Fruit fly (Drosophila melanogaster) whole organism, embryonic: ENCODE results near the gene Rpn1.

Source experiments
- Atf3 ChIP-seq: fragments of 200-800 bp; sonication (Bioruptor generic); optimal IDR thresholded peaks from 3 replicates; lab custom pipeline; 2016; ENCODE audit warnings: missing biosample characterization, missing genetic modification characterization
- Bdp1 ChIP-seq: fragments of 200-800 bp; sonication (Bioruptor generic); optimal IDR thresholded peaks from 3 replicates; lab custom pipeline; 2016; ENCODE audit warnings: missing biosample characterization, missing genetic modification characterization
- Bgb ChIP-seq: fragments of 200-800 bp; sonication (Bioruptor generic); IDR thresholded peaks from 2 replicates; pipeline ENCODE4 v1.3.6; 2022; ENCODE audit warnings: missing biosample characterization, missing genetic modification characterization; ENCODE audit not compliant: partially characterized antibody
- CG15073 ChIP-seq: fragments of 200-800 bp; sonication (Bioruptor generic); optimal IDR thresholded peaks from 2 replicates; lab custom pipeline; 2016; ENCODE audit warnings: missing biosample characterization, missing genetic modification characterization
- CG15269 ChIP-seq: fragments of 200-800 bp; sonication (Bioruptor generic); optimal IDR thresholded peaks from 2 replicates; lab custom pipeline; 2018; ENCODE audit warnings: missing biosample characterization, mild to moderate bottlenecking, missing genetic modification characterization, moderate library complexity
- CG15601 ChIP-seq: fragments of 200-800 bp; sonication (Bioruptor generic); optimal IDR thresholded peaks from 3 replicates; lab custom pipeline; 2019; ENCODE audit warnings: missing biosample characterization, mild to moderate bottlenecking, missing genetic modification characterization, moderate library complexity
- CG17361 ChIP-seq: fragments of 200-800 bp; sonication (Bioruptor generic); IDR thresholded peaks from 3 replicates; pipeline ENCODE4 v1.3.6; 2022; ENCODE audit warnings: missing biosample characterization, missing genetic modification characterization
- CG1792 ChIP-seq: fragments of 200-800 bp; sonication (Bioruptor generic); optimal IDR thresholded peaks from 2 replicates; lab custom pipeline; 2016; ENCODE audit warnings: missing biosample characterization, missing genetic modification characterization
- CG18619 ChIP-seq: fragments of 200-800 bp; sonication (Bioruptor generic); optimal IDR thresholded peaks from 3 replicates; lab custom pipeline; 2017; ENCODE audit warnings: missing biosample characterization, mild to moderate bottlenecking, missing genetic modification characterization
- CG2120 ChIP-seq: fragments of 200-800 bp; sonication (Bioruptor generic); optimal IDR thresholded peaks from 3 replicates; lab custom pipeline; 2016; ENCODE audit warnings: missing biosample characterization, missing genetic modification characterization
- CG2678 ChIP-seq: fragments of 200-800 bp; sonication (Bioruptor generic); optimal IDR thresholded peaks from 3 replicates; lab custom pipeline; 2019; ENCODE audit warnings: missing biosample characterization, mild to moderate bottlenecking, missing genetic modification characterization, moderate library complexity
- CG30431 ChIP-seq: fragments of 200-800 bp; sonication (Bioruptor generic); optimal IDR thresholded peaks from 2 replicates; lab custom pipeline; 2017; ENCODE audit warnings: missing biosample characterization, missing genetic modification characterization
- CG4617 ChIP-seq: fragments of 200-800 bp; sonication (Bioruptor generic); optimal IDR thresholded peaks from 3 replicates; lab custom pipeline; 2016; ENCODE audit warnings: missing biosample characterization, missing genetic modification characterization, borderline replicate concordance
- CG5953 ChIP-seq: fragments of 200-800 bp; sonication (Bioruptor generic); IDR thresholded peaks from 2 replicates; pipeline ENCODE4 v1.3.6; 2022; ENCODE audit warnings: missing biosample characterization, missing genetic modification characterization
- CG6689 ChIP-seq: fragments of 200-800 bp; sonication (Bioruptor generic); IDR thresholded peaks from 2 replicates; pipeline ENCODE4 v1.3.6; 2022; ENCODE audit warnings: missing biosample characterization, missing genetic modification characterization
- CG8281 ChIP-seq: fragments of 200-800 bp; sonication (Bioruptor generic); optimal IDR thresholded peaks from 2 replicates; lab custom pipeline; 2018; ENCODE audit warnings: missing biosample characterization, mild to moderate bottlenecking, missing genetic modification characterization, moderate library complexity
- CG9437 ChIP-seq: fragments of 200-800 bp; sonication (Bioruptor generic); optimal IDR thresholded peaks from 2 replicates; lab custom pipeline; 2018; ENCODE audit warnings: missing biosample characterization, mild to moderate bottlenecking, missing genetic modification characterization
- CG9876 ChIP-seq: fragments of 200-800 bp; sonication (Bioruptor generic); optimal IDR thresholded peaks from 2 replicates; lab custom pipeline; 2016; ENCODE audit warnings: missing biosample characterization, missing genetic modification characterization
- CTCF ChIP-seq: fragments of 200-800 bp; sonication (Bioruptor generic); optimal IDR thresholded peaks from 2 replicates; lab custom pipeline; 2017; ENCODE audit warnings: missing biosample characterization, mild to moderate bottlenecking, missing genetic modification characterization, moderate library complexity
- Camta ChIP-seq: fragments of 200-800 bp; sonication (Bioruptor generic); optimal IDR thresholded peaks from 2 replicates; lab custom pipeline; 2016; ENCODE audit warnings: missing biosample characterization, missing genetic modification characterization
- Chrac-16 ChIP-seq: fragments of 200-800 bp; sonication (Bioruptor generic); optimal IDR thresholded peaks from 3 replicates; lab custom pipeline; 2016; ENCODE audit warnings: missing biosample characterization, missing genetic modification characterization
- H15 ChIP-seq: fragments of 200-800 bp; sonication (Bioruptor generic); IDR thresholded peaks from 3 replicates; pipeline ENCODE4 v1.3.6; 2022; ENCODE audit warnings: missing biosample characterization, missing genetic modification characterization
- Hmr ChIP-seq: fragments of 200-800 bp; sonication (Bioruptor generic); optimal IDR thresholded peaks from 3 replicates; lab custom pipeline; 2017; ENCODE audit warnings: mild to moderate bottlenecking, missing biosample characterization, missing genetic modification reagents, missing genetic modification characterization
- Hr78 ChIP-seq, 2 experiments: fragments of 200-800 bp in 1 of 2; fragments of >200 bp in 1 of 2; sonication (Bioruptor generic) in 1 of 2; optimal IDR thresholded peaks; 2 replicates each; lab custom pipeline; 2017 to 2019; ENCODE audit warnings: missing biosample characterization in 2 of 2, missing genetic modification characterization in 2 of 2, mild to moderate bottlenecking in 1 of 2, moderate library complexity in 1 of 2
- MBD-R2 ChIP-seq: fragments of 200-800 bp; sonication (Bioruptor generic); IDR thresholded peaks from 2 replicates; pipeline ENCODE4 v1.3.6; 2022; ENCODE audit warnings: missing biosample characterization, missing genetic modification characterization
- Mad ChIP-seq: fragments of 200-800 bp; sonication (Bioruptor generic); optimal IDR thresholded peaks from 2 replicates; lab custom pipeline; 2016; ENCODE audit warnings: missing biosample characterization, missing genetic modification characterization
- Med ChIP-seq: fragments of 200-800 bp; sonication (Bioruptor generic); peaks from one replicate; lab custom pipeline; 2016; ENCODE audit warnings: missing biosample characterization, missing genetic modification characterization, mild to moderate bottlenecking, inconsistent platforms, moderate library complexity
- NC2α ChIP-seq: fragments of 200-800 bp; sonication (Bioruptor generic); optimal IDR thresholded peaks from 2 replicates; lab custom pipeline; 2016; ENCODE audit warnings: missing biosample characterization, missing genetic modification characterization
- NFAT ChIP-seq: fragments of 200-800 bp; sonication (Bioruptor generic); IDR thresholded peaks from 2 replicates; pipeline ENCODE4 v1.3.6; 2022; ENCODE audit warnings: missing biosample characterization, missing genetic modification characterization
- Optix ChIP-seq: fragments of 200-800 bp; sonication (Bioruptor generic); IDR thresholded peaks from 3 replicates; pipeline ENCODE4 v1.3.6; 2022; ENCODE audit warnings: missing biosample characterization, missing genetic modification characterization
- PHDP ChIP-seq: fragments of 200-800 bp; sonication (Bioruptor generic); optimal IDR thresholded peaks from 3 replicates; lab custom pipeline; 2018; ENCODE audit warnings: missing biosample characterization, mild to moderate bottlenecking, missing genetic modification characterization, moderate library complexity
- Ravus ChIP-seq: fragments of 200-800 bp; sonication (Bioruptor generic); IDR thresholded peaks from 2 replicates; pipeline ENCODE4 v1.3.6; 2022; ENCODE audit warnings: missing biosample characterization, missing genetic modification characterization
- Rx ChIP-seq: fragments of 200-800 bp; sonication (Bioruptor generic); IDR thresholded peaks from 2 replicates; pipeline ENCODE4 v1.3.6; 2022; ENCODE audit warnings: missing biosample characterization, missing genetic modification characterization
- Sox102F ChIP-seq: fragments of 200-800 bp; sonication (Bioruptor generic); optimal IDR thresholded peaks from 2 replicates; lab custom pipeline; 2018; ENCODE audit warnings: missing biosample characterization, mild to moderate bottlenecking, missing genetic modification characterization, moderate library complexity
- Sry-β ChIP-seq: fragments of 200-800 bp; sonication (Bioruptor generic); optimal IDR thresholded peaks from 2 replicates; lab custom pipeline; 2018; ENCODE audit warnings: missing biosample characterization, mild to moderate bottlenecking, missing genetic modification characterization, moderate library complexity
- Ssrp ChIP-seq: fragments of 200-800 bp; sonication (Bioruptor generic); optimal IDR thresholded peaks from 2 replicates; lab custom pipeline; 2018; ENCODE audit warnings: missing biosample characterization, mild to moderate bottlenecking, missing genetic modification characterization, moderate library complexity
- caup ChIP-seq: fragments of 200-800 bp; sonication (Bioruptor generic); optimal IDR thresholded peaks from 3 replicates; lab custom pipeline; 2017; ENCODE audit warnings: missing biosample characterization, mild to moderate bottlenecking, missing genetic modification characterization, moderate library complexity; ENCODE audit not compliant: severe bottlenecking
- chn ChIP-seq: fragments of 200-800 bp; sonication (Bioruptor generic); optimal IDR thresholded peaks from 2 replicates; lab custom pipeline; 2016; ENCODE audit warnings: missing biosample characterization, missing genetic modification characterization
- ftz-f1 ChIP-seq: fragments of 200-800 bp; sonication (Bioruptor generic); optimal IDR thresholded peaks from 2 replicates; lab custom pipeline; 2016; ENCODE audit warnings: missing biosample characterization, missing genetic modification characterization
- hb ChIP-seq: fragments of 200-800 bp; sonication (Bioruptor generic); IDR thresholded peaks from 3 replicates; pipeline ENCODE4 v1.3.6; 2022; ENCODE audit warnings: missing biosample characterization, missing genetic modification characterization; ENCODE audit not compliant: partially characterized antibody
- mam ChIP-seq: fragments of 200-800 bp; sonication (Bioruptor generic); optimal IDR thresholded peaks from 3 replicates; lab custom pipeline; 2016; ENCODE audit warnings: missing biosample characterization, missing genetic modification characterization
- nmo ChIP-seq: fragments of 200-800 bp; sonication (Bioruptor generic); optimal IDR thresholded peaks from 2 replicates; lab custom pipeline; 2018; ENCODE audit warnings: missing biosample characterization, mild to moderate bottlenecking, missing genetic modification characterization, moderate library complexity
- repo ChIP-seq: fragments of 200-800 bp; sonication (Bioruptor generic); optimal IDR thresholded peaks from 2 replicates; lab custom pipeline; 2016; ENCODE audit warnings: missing biosample characterization, missing genetic modification characterization
- row ChIP-seq: fragments of 200-800 bp; sonication (Bioruptor generic); IDR thresholded peaks from 3 replicates; pipeline ENCODE4 v1.3.6; 2022; ENCODE audit warnings: missing biosample characterization, missing genetic modification characterization
- run ChIP-seq: fragments of 200-800 bp; sonication (Bioruptor generic); optimal IDR thresholded peaks from 3 replicates; lab custom pipeline; 2018; ENCODE audit warnings: missing biosample characterization, mild to moderate bottlenecking, missing genetic modification characterization
- salm ChIP-seq: fragments of 200-800 bp; sonication (Bioruptor generic); optimal IDR thresholded peaks from 2 replicates; lab custom pipeline; 2018; ENCODE audit warnings: missing biosample characterization, mild to moderate bottlenecking, missing genetic modification characterization
- sqz ChIP-seq: fragments of 200-800 bp; sonication (Bioruptor generic); optimal IDR thresholded peaks from 3 replicates; lab custom pipeline; 2018; ENCODE audit warnings: missing biosample characterization, mild to moderate bottlenecking, missing genetic modification characterization
- tin ChIP-seq: fragments of 200-800 bp; sonication (Bioruptor generic); optimal IDR thresholded peaks from 3 replicates; lab custom pipeline; 2016; ENCODE audit warnings: missing biosample characterization, missing genetic modification characterization
- tll ChIP-seq, 2 experiments: fragments of 200-800 bp in 1 of 2; fragments of >200 bp in 1 of 2; sonication (Bioruptor generic) in 1 of 2; optimal IDR thresholded peaks; 2 replicates each; lab custom pipeline; 2017 to 2019; ENCODE audit warnings: missing biosample characterization in 2 of 2, missing genetic modification characterization in 2 of 2, mild to moderate bottlenecking in 1 of 2, moderate library complexity in 1 of 2
- wek ChIP-seq: fragments of 200-800 bp; sonication (Bioruptor generic); optimal IDR thresholded peaks from 3 replicates; lab custom pipeline; 2018; ENCODE audit warnings: missing biosample characterization, mild to moderate bottlenecking, missing genetic modification characterization, moderate library complexity

Gene Rpn1

DNA sequence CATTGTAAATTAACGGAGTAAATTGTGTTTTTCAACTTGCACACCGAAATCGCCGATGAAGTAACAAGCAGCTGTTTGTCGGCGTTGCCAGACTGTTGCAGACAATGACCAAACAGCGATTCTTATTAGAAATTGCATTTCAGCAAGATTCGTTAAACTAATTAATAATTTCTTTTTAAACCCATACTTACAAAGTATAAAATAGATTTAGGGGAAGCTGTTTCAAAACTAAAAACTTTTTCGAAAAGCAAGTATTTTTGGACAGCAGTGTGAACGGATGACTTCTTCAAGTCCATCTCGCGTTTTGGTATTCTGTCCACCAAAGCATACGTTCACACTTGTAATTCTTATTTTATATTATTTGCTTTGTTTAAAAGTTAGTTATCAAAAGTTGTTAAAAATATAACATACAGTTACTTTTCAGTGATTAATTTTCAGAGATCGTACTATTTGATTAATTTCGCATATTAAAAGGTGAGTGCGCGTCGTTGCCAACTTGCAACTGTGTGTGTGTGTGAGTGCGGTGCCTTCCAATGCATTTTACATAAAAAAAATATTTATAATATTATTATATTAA, 13.7 kb downstream of the Rpn1 start, which contains the start of the genes CG8004 and RhoGDI (continued):
- TF ChIP-seq Hmr = peak; percentile 70
- TF ChIP-seq NFAT = peak; percentile 35; the same call in 1 of the 2 replicates
- TF ChIP-seq CG4617 = peak; percentile 96
- no peak for TF ChIP-seq Sry-β (GFP tag; lab: Kevin White, UChicago)
- peak; percentile 59 for TF ChIP-seq Ssrp (tag; lab: Kevin White, UChicago)
- TF ChIP-seq tin = peak; percentile 75
- TF ChIP-seq CG2120 (GFP tag; lab: Kevin White, UChicago) = peak; percentile 84
- peak; percentile 63; the same call in 1 of the 3 replicates for TF ChIP-seq CG17361
- TF ChIP-seq Med (GFP tag; lab: Kevin White, UChicago) = peak; percentile 96
- no peak for TF ChIP-seq Ravus (GFP tag; lab: Robert Waterston, UW)
- TF ChIP-seq CG15073 = no peak
- no peak for TF ChIP-seq CG30431 (GFP tag; lab: Kevin White, UChicago)
- TF ChIP-seq Camta (GFP tag; lab: Kevin White, UChicago) = peak; percentile 70
- peak; percentile 66 for TF ChIP-seq mam (GFP tag; lab: Kevin White, UChicago)
- peak; percentile 85 for TF ChIP-seq MBD-R2 (GFP tag; lab: Robert Waterston, UW)
- peak; percentile 60 for TF ChIP-seq CG15269 (tag; lab: Kevin White, UChicago)
- TF ChIP-seq CG5953 (GFP tag; lab: Robert Waterston, UW) = peak; percentile 50; the same call in 1 of the 2 replicates
- TF ChIP-seq Bgb (GFP tag; lab: Robert Waterston, UW) = no peak
- TF ChIP-seq Atf3 (GFP tag; lab: Kevin White, UChicago) = peak; percentile 60
- peak; percentile 29 for TF ChIP-seq caup (GFP tag; lab: Kevin White, UChicago)
- TF ChIP-seq wek (GFP tag; lab: Kevin White, UChicago) = no peak
- TF ChIP-seq NC2α (GFP tag; lab: Kevin White, UChicago) = no peak
- peak; percentile 56; the same call in 1 of the 2 replicates for TF ChIP-seq Rx (GFP tag; lab: Robert Waterston, UW)
- TF ChIP-seq CG9876 = peak; percentile 14
- peak; percentile 77 for TF ChIP-seq nmo (GFP tag; lab: Kevin White, UChicago)
- TF ChIP-seq ftz-f1 (GFP tag; lab: Kevin White, UChicago) = peak; percentile 14
- peak; percentile 13 for TF ChIP-seq CG9437
- peak; percentile 73 for TF ChIP-seq chn (GFP tag; lab: Kevin White, UChicago)
- no peak for TF ChIP-seq hb (GFP tag; lab: Robert Waterston, UW)
- TF ChIP-seq PHDP (tag; lab: Kevin White, UChicago) = peak; percentile 66
- peak; percentile 56; the same call in 1 of the 2 replicates for TF ChIP-seq CG6689 (GFP tag; lab: Robert Waterston, UW)
- no peak for TF ChIP-seq Hr78 (GFP tag; optimal IDR thresholded peaks at IDR 0.05; lab: Kevin White, UChicago)
- TF ChIP-seq sqz (GFP tag; lab: Kevin White, UChicago) = no peak
- TF ChIP-seq CG8281 (tag; lab: Kevin White, UChicago) = no peak
- peak; percentile 68 for TF ChIP-seq CG15601
- TF ChIP-seq CTCF (GFP tag; lab: Kevin White, UChicago) = peak; percentile 4
- peak; percentile 64 for TF ChIP-seq CG2678
- peak; percentile 42 for TF ChIP-seq CG1792
- no peak for TF ChIP-seq salm (tag; lab: Kevin White, UChicago)
- peak; percentile 63 for TF ChIP-seq Sox102F (GFP tag; lab: Kevin White, UChicago)
- TF ChIP-seq repo (GFP tag; lab: Kevin White, UChicago) = peak; percentile 28
- TF ChIP-seq Chrac-16 = peak; percentile 66
- TF ChIP-seq CG18619 = peak; percentile 27
- peak; percentile 73 for TF ChIP-seq Mad
- no peak for TF ChIP-seq H15 (GFP tag; lab: Robert Waterston, UW)
- TF ChIP-seq tll (GFP tag; optimal IDR thresholded peaks at IDR 0.05; lab: Kevin White, UChicago) = peak in 1 of 2 experiments; percentile 60
- TF ChIP-seq Optix (GFP tag; lab: Robert Waterston, UW) = no peak
- TF ChIP-seq run (tag; lab: Kevin White, UChicago) = no peak
- peak; percentile 81 for TF ChIP-seq row (GFP tag; lab: Robert Waterston, UW)
- TF ChIP-seq Bdp1 (GFP tag; lab: Kevin White, UChicago) = peak; percentile 54
